Worm (Caenorhabditis elegans) whole organism, L1 larva: Measurements from ENCODE around the gene smrd-1.

Experiments used
- C04F5.9 ChIP-seq: sonication (generic microtip); optimal IDR thresholded peaks from 2 replicates; lab custom pipeline; 2016; ENCODE audit warnings: missing genetic modification characterization, missing compliant biosample characterization
- Y116A8C.19 ChIP-seq: sonication (generic microtip); optimal IDR thresholded peaks from 2 replicates; lab custom pipeline; 2016; ENCODE audit warnings: missing compliant biosample characterization, missing genetic modification characterization, borderline replicate concordance
- aha-1 ChIP-seq: fragments of 150-350 bp; optimal IDR thresholded peaks from 2 replicates; lab custom pipeline; 2014; ENCODE audit warnings: missing biosample characterization, missing genetic modification characterization
- alr-1 ChIP-seq: fragments of 200-800 bp; sonication (Bioruptor generic); optimal IDR thresholded peaks from 2 replicates; lab custom pipeline; 2018; ENCODE audit warnings: borderline replicate concordance, mild to moderate bottlenecking, missing genetic modification characterization, missing compliant biosample characterization
- aly-2 ChIP-seq: fragments of 150-350 bp; optimal IDR thresholded peaks from 2 replicates; lab custom pipeline; 2014; ENCODE audit warnings: missing biosample characterization, missing genetic modification characterization
- ama-1 ChIP-seq: fragments of 150-350 bp; optimal IDR thresholded peaks from 2 replicates; lab custom pipeline; 2014
- ceh-88 ChIP-seq: fragments of 200-800 bp; sonication (Bioruptor generic); IDR thresholded peaks from 2 replicates; pipeline ENCODE4 v1.3.6; 2022; ENCODE audit warnings: missing genetic modification characterization, missing compliant biosample characterization
- ceh-90 ChIP-seq: sonication (generic microtip); optimal IDR thresholded peaks from 2 replicates; lab custom pipeline; 2016; ENCODE audit warnings: missing genetic modification characterization, missing compliant biosample characterization
- ces-1 ChIP-seq: fragments of 150-350 bp; optimal IDR thresholded peaks from 2 replicates; lab custom pipeline; 2014; ENCODE audit warnings: missing biosample characterization, missing genetic modification reagents, missing genetic modification characterization
- dpl-1 ChIP-seq, 3 experiments: fragments of 150-350 bp in 2 of 3; sonication (generic microtip) in 1 of 3; optimal IDR thresholded peaks; 2 replicates each; lab custom pipeline; 2014 to 2017; ENCODE audit warnings: missing biosample characterization in 3 of 3, missing genetic modification characterization in 3 of 3, missing genetic modification reagents in 3 of 3
- dsc-1 ChIP-seq: sonication (generic microtip); optimal IDR thresholded peaks from 2 replicates; lab custom pipeline; 2016; ENCODE audit warnings: mild to moderate bottlenecking, missing genetic modification characterization, missing compliant biosample characterization
- efl-3 ChIP-seq: fragments of 200-800 bp; sonication (Bioruptor generic); optimal IDR thresholded peaks from 2 replicates; lab custom pipeline; 2018; ENCODE audit warnings: mild to moderate bottlenecking, missing genetic modification characterization, missing compliant biosample characterization
- egl-27 ChIP-seq, 2 experiments: fragments of 150-350 bp in 1 of 2; sonication (generic microtip); optimal IDR thresholded peaks; 3 replicates each; lab custom pipeline; 2017 to 2018; ENCODE audit warnings: missing biosample characterization in 2 of 2, missing genetic modification characterization in 2 of 2, missing genetic modification reagents in 2 of 2
- elt-2 ChIP-seq: sonication (generic microtip); optimal IDR thresholded peaks from 2 replicates; lab custom pipeline; 2016; ENCODE audit warnings: missing genetic modification characterization, mild to moderate bottlenecking, inconsistent platforms, missing compliant biosample characterization, missing genetic modification reagents
- elt-3 ChIP-seq, 6 experiments: fragments of 150-350 bp in 1 of 6; sonication (generic microtip); optimal IDR thresholded peaks; 2 replicates each; lab custom pipeline; 2017 to 2018; ENCODE audit warnings: missing biosample characterization in 6 of 6, missing genetic modification characterization in 6 of 6, inconsistent platforms in 1 of 6
- fkh-10 ChIP-seq: sonication (generic microtip); optimal IDR thresholded peaks from 2 replicates; lab custom pipeline; 2017; ENCODE audit warnings: missing biosample characterization, missing genetic modification reagents, missing genetic modification characterization
- fkh-4 ChIP-seq: sonication (generic microtip); optimal IDR thresholded peaks from 2 replicates; lab custom pipeline; 2016; ENCODE audit warnings: missing compliant biosample characterization, missing genetic modification characterization, borderline replicate concordance
- fkh-8 ChIP-seq: sonication (generic microtip); optimal IDR thresholded peaks from 2 replicates; lab custom pipeline; 2016; ENCODE audit warnings: mild to moderate bottlenecking, missing genetic modification characterization, missing compliant biosample characterization
- fos-1 ChIP-seq: fragments of 150-350 bp; optimal IDR thresholded peaks from 2 replicates; lab custom pipeline; 2014; ENCODE audit warnings: missing biosample characterization, missing genetic modification characterization
- hlh-17 ChIP-seq: fragments of 200-800 bp; sonication (Bioruptor generic); optimal IDR thresholded peaks from 2 replicates; lab custom pipeline; 2018; ENCODE audit warnings: missing genetic modification characterization, mild to moderate bottlenecking, missing compliant biosample characterization, moderate library complexity, borderline replicate concordance
- hlh-4 ChIP-seq: sonication (generic microtip); optimal IDR thresholded peaks from 2 replicates; lab custom pipeline; 2016; ENCODE audit warnings: mild to moderate bottlenecking, missing genetic modification characterization, missing compliant biosample characterization
- hpl-2 ChIP-seq: fragments of 150-350 bp; optimal IDR thresholded peaks from 2 replicates; lab custom pipeline; 2014; ENCODE audit warnings: missing biosample characterization, missing genetic modification reagents, missing genetic modification characterization
- irx-1 ChIP-seq: sonication (generic microtip); optimal IDR thresholded peaks from 2 replicates; lab custom pipeline; 2016; ENCODE audit warnings: missing genetic modification characterization, missing compliant biosample characterization
- lin-13 ChIP-seq: fragments of 150-350 bp; optimal IDR thresholded peaks from 2 replicates; lab custom pipeline; 2014; ENCODE audit warnings: missing biosample characterization, missing genetic modification reagents, missing genetic modification characterization
- lin-14 ChIP-seq: fragments of 200-800 bp; sonication (Bioruptor generic); optimal IDR thresholded peaks from 2 replicates; lab custom pipeline; 2018; ENCODE audit warnings: mild to moderate bottlenecking, missing genetic modification characterization, moderate library complexity, missing compliant biosample characterization
- lin-15B ChIP-seq: fragments of 150-350 bp; sonication (generic microtip); optimal IDR thresholded peaks from 3 replicates; lab custom pipeline; 2014; ENCODE audit warnings: missing biosample characterization, missing genetic modification characterization
- lin-35 ChIP-seq, 2 experiments: fragments of 150-350 bp; optimal IDR thresholded peaks; 2 replicates each; lab custom pipeline; 2014; ENCODE audit warnings: missing biosample characterization in 2 of 2, missing genetic modification characterization in 2 of 2, missing genetic modification reagents in 2 of 2
- mdl-1 ChIP-seq, 2 experiments: fragments of 150-350 bp; optimal IDR thresholded peaks; 2 replicates each; lab custom pipeline; 2014 to 2017; ENCODE audit warnings: missing biosample characterization in 2 of 2, missing genetic modification characterization in 2 of 2, inconsistent platforms in 1 of 2
- mef-2 ChIP-seq: fragments of 150-350 bp; optimal IDR thresholded peaks from 2 replicates; lab custom pipeline; 2014; ENCODE audit warnings: missing biosample characterization, missing genetic modification characterization
- mep-1 ChIP-seq: fragments of 150-350 bp; optimal IDR thresholded peaks from 2 replicates; lab custom pipeline; 2014; ENCODE audit warnings: missing biosample characterization, missing genetic modification characterization
- nhr-19 ChIP-seq: fragments of 200-800 bp; sonication (Bioruptor generic); conservative IDR thresholded peaks from 2 replicates; pipeline ENCODE4 v1.3.6; 2022; ENCODE audit warnings: missing genetic modification characterization, missing compliant biosample characterization
- nhr-20 ChIP-seq: sonication (generic microtip); optimal IDR thresholded peaks from 2 replicates; lab custom pipeline; 2016; ENCODE audit warnings: mild to moderate bottlenecking, missing genetic modification characterization, missing compliant biosample characterization
- nhr-47 ChIP-seq: sonication (generic microtip); optimal IDR thresholded peaks from 2 replicates; lab custom pipeline; 2016; ENCODE audit warnings: mild to moderate bottlenecking, missing genetic modification characterization, moderate library complexity, missing compliant biosample characterization
- nhr-76 ChIP-seq: sonication (generic microtip); optimal IDR thresholded peaks from 2 replicates; lab custom pipeline; 2017; ENCODE audit warnings: missing biosample characterization, missing genetic modification characterization
- nhr-77 ChIP-seq: fragments of 150-350 bp; optimal IDR thresholded peaks from 2 replicates; lab custom pipeline; 2014; ENCODE audit warnings: missing biosample characterization, missing genetic modification characterization
- nhr-85 ChIP-seq: sonication (generic microtip); peaks from one replicate; lab custom pipeline; 2016; ENCODE audit warnings: missing genetic modification characterization, inconsistent platforms, missing compliant biosample characterization
- nhr-90 ChIP-seq: sonication (generic microtip); optimal IDR thresholded peaks from 2 replicates; lab custom pipeline; 2016; ENCODE audit warnings: mild to moderate bottlenecking, missing genetic modification characterization, missing compliant biosample characterization; ENCODE audit not compliant: poor library complexity
- rnt-1 ChIP-seq: sonication (generic microtip); optimal IDR thresholded peaks from 2 replicates; lab custom pipeline; 2016; ENCODE audit warnings: mild to moderate bottlenecking, missing genetic modification characterization, moderate library complexity, missing compliant biosample characterization
- snpc-4 ChIP-seq: fragments of 150-350 bp; optimal IDR thresholded peaks from 2 replicates; lab custom pipeline; 2014; ENCODE audit warnings: missing biosample characterization, missing genetic modification characterization
- snu-23 ChIP-seq: sonication (generic microtip); optimal IDR thresholded peaks from 2 replicates; lab custom pipeline; 2016; ENCODE audit warnings: missing genetic modification characterization, missing compliant biosample characterization
- sox-4 ChIP-seq: sonication (generic microtip); optimal IDR thresholded peaks from 2 replicates; lab custom pipeline; 2016; ENCODE audit warnings: missing genetic modification characterization, missing compliant biosample characterization
- sup-37 ChIP-seq: fragments of 200-800 bp; sonication (Bioruptor generic); optimal IDR thresholded peaks from 2 replicates; lab custom pipeline; 2018; ENCODE audit warnings: mild to moderate bottlenecking, missing genetic modification characterization, missing compliant biosample characterization
- tbx-2 ChIP-seq: sonication (generic microtip); optimal IDR thresholded peaks from 2 replicates; lab custom pipeline; 2016; ENCODE audit warnings: missing genetic modification characterization, missing compliant biosample characterization
- tlp-1 ChIP-seq: fragments of 150-350 bp; optimal IDR thresholded peaks from 2 replicates; lab custom pipeline; 2014; ENCODE audit warnings: missing biosample characterization, missing genetic modification characterization
- unc-86 ChIP-seq: sonication (generic microtip); optimal IDR thresholded peaks from 2 replicates; lab custom pipeline; 2016; ENCODE audit warnings: missing genetic modification characterization, missing compliant biosample characterization
- unc-98 ChIP-seq: fragments of 200-800 bp; sonication (Bioruptor generic); IDR thresholded peaks from 2 replicates; pipeline ENCODE4 v1.3.6; 2022; ENCODE audit warnings: missing genetic modification characterization, missing compliant biosample characterization
- vab-15 ChIP-seq: sonication (generic microtip); optimal IDR thresholded peaks from 2 replicates; lab custom pipeline; 2017; ENCODE audit warnings: missing genotype, mild to moderate bottlenecking, missing genetic modification characterization, missing compliant biosample characterization
- xbp-1 ChIP-seq: sonication (generic microtip); optimal IDR thresholded peaks from 2 replicates; lab custom pipeline; 2016; ENCODE audit warnings: missing genetic modification characterization, missing compliant biosample characterization
- zag-1 ChIP-seq: fragments of 150-350 bp; optimal IDR thresholded peaks from 2 replicates; lab custom pipeline; 2014; ENCODE audit warnings: missing biosample characterization, missing genetic modification characterization
- zip-4 ChIP-seq: fragments of 200-800 bp; sonication (Bioruptor generic); optimal IDR thresholded peaks from 2 replicates; lab custom pipeline; 2018; ENCODE audit warnings: mild to moderate bottlenecking, missing genetic modification characterization, moderate library complexity, missing compliant biosample characterization
- ztf-11 ChIP-seq, 2 experiments: sonication (generic microtip); optimal IDR thresholded peaks; 2 replicates each; lab custom pipeline; 2016 to 2017; ENCODE audit warnings: missing genetic modification characterization in 2 of 2, missing biosample characterization in 1 of 2, missing compliant biosample characterization in 1 of 2

smrd-1 gene

DNA sequence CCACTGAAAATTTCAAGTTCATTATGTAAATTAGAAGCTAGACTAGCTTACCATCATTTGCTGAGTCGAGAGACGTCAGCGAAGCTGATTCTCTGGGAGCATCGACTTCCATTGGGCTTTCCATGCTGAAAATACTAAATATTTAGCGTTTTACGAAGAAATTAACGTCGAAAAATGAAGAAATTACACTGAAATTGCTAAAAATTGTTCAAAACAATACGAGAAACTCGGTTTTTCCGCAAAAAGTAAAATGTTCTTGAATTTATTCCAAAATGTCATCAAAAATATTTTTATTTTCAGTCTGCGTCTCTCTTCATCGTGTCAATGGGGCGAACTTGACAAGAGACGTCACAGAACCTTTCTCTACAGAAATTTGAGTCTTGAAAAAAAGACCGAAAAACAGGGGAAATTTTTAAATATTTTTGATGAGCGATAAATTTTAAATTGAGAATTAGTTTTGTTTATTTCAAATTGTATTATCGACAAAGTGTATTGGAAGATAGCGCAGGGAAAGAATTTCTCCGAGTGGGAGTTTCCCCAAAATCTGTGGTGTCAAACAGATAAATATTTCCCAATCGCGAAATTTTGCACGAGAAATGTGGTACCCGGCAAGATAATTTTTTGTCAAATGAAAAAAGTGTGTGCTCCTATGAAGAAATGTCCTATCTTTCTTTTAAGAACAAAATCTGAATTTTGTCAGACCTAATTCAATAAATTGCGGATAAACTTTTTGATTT lies 24.8 kb upstream of the smrd-1 start, which contains the start of gene ecps-1 (continued):
- TF ChIP-seq hlh-17 (GFP tag; lab: Kevin White, UChicago): no peak
- no peak for TF ChIP-seq hlh-4 (tag; lab: Kevin White, UChicago)
- peak; percentile 92 for TF ChIP-seq nhr-85 (tag; lab: Kevin White, UChicago)
- TF ChIP-seq tlp-1 (tag; lab: Kevin White, UChicago): no peak
- TF ChIP-seq dpl-1 (GFP tag; optimal IDR thresholded peaks at IDR 0.05; lab: Kevin White, UChicago): peak; percentile 72 to 84 (median 83)
- peak; percentile 78 for TF ChIP-seq fkh-10 (GFP tag; lab: Kevin White, UChicago)
- peak; percentile 90 for TF ChIP-seq ceh-88 (GFP tag; lab: Robert Waterston, UW)
- TF ChIP-seq lin-14 (GFP tag; lab: Kevin White, UChicago): peak; percentile 95
- peak; percentile 86 for TF ChIP-seq hpl-2 (GFP tag; lab: Kevin White, UChicago)
- TF ChIP-seq tbx-2 (tag; lab: Kevin White, UChicago): peak; percentile 92
- peak; percentile 98 for TF ChIP-seq rnt-1 (tag; lab: Kevin White, UChicago)
- no peak for TF ChIP-seq alr-1
- TF ChIP-seq fos-1 (tag; lab: Kevin White, UChicago): peak; percentile 88
- TF ChIP-seq irx-1 (tag; lab: Kevin White, UChicago): peak; percentile 76
- peak; percentile 61 for TF ChIP-seq elt-2
- TF ChIP-seq egl-27 (tag; optimal IDR thresholded peaks at IDR 0.05; lab: Kevin White, UChicago): peak in 1 of 2 experiments; percentile 22
- TF ChIP-seq aha-1 (tag; lab: Kevin White, UChicago): no peak
- no peak for TF ChIP-seq mef-2
- peak; percentile 94 for TF ChIP-seq nhr-47 (tag; lab: Kevin White, UChicago)
- peak; percentile 21 for TF ChIP-seq Y116A8C.19
- peak; percentile 79 for TF ChIP-seq nhr-77
- TF ChIP-seq snpc-4 (tag; lab: Kevin White, UChicago): peak; percentile 50
- no peak for TF ChIP-seq zag-1 (tag; lab: Kevin White, UChicago)
- peak; percentile 95 for TF ChIP-seq fkh-8 (tag; lab: Kevin White, UChicago)
- peak; percentile 96 for TF ChIP-seq mep-1 (tag; lab: Kevin White, UChicago)
- TF ChIP-seq lin-15B (tag; lab: Kevin White, UChicago): peak; percentile 93
- peak; percentile 81 to 90 for TF ChIP-seq lin-35 (GFP tag; optimal IDR thresholded peaks at IDR 0.05; lab: Kevin White, UChicago)
- peak; percentile 77 for TF ChIP-seq ceh-90 (tag; lab: Kevin White, UChicago)
- peak; percentile 81 for TF ChIP-seq C04F5.9 (tag; lab: Kevin White, UChicago)
- no peak for TF ChIP-seq ces-1 (GFP tag; lab: Kevin White, UChicago)
- peak; percentile 1 for TF ChIP-seq vab-15
- no peak for TF ChIP-seq nhr-76 (tag; lab: Kevin White, UChicago)
- TF ChIP-seq nhr-20 (tag; lab: Kevin White, UChicago): peak; percentile 92
- peak; percentile 80 for TF ChIP-seq dsc-1 (tag; lab: Kevin White, UChicago)
- TF ChIP-seq zip-4 (GFP tag; lab: Kevin White, UChicago): peak; percentile 70
- TF ChIP-seq nhr-90 (tag; lab: Kevin White, UChicago): peak; percentile 96
- TF ChIP-seq mdl-1 (tag; optimal IDR thresholded peaks at IDR 0.05; lab: Kevin White, UChicago): peak in 1 of 2 experiments; percentile 47
- TF ChIP-seq unc-98 (GFP tag; lab: Robert Waterston, UW): peak; percentile 96
- TF ChIP-seq efl-3 (GFP tag; lab: Kevin White, UChicago): no peak
- TF ChIP-seq xbp-1 (tag; lab: Kevin White, UChicago): peak; percentile 92
- peak in 1 of 2 experiments; percentile 95 for TF ChIP-seq ztf-11 (tag; optimal IDR thresholded peaks at IDR 0.05; lab: Kevin White, UChicago)
- TF ChIP-seq nhr-19 (GFP tag; lab: Robert Waterston, UW): peak; percentile 89
- peak in 2 of 6 experiments; percentile 72 to 93 for TF ChIP-seq elt-3 (tag; optimal IDR thresholded peaks at IDR 0.05; lab: Kevin White, UChicago)
- TF ChIP-seq sup-37 (GFP tag; lab: Kevin White, UChicago): peak; percentile 50
- TF ChIP-seq snu-23 (GFP tag; lab: Kevin White, UChicago): peak; percentile 94
- TF ChIP-seq lin-13 (GFP tag; lab: Kevin White, UChicago): peak; percentile 83
- TF ChIP-seq fkh-4: peak; percentile 76
- peak; percentile 89 for TF ChIP-seq aly-2
- peak; percentile 87 for TF ChIP-seq unc-86 (tag; lab: Kevin White, UChicago)
- TF ChIP-seq sox-4 (tag; lab: Kevin White, UChicago): peak; percentile 91
- no peak for TF ChIP-seq ama-1 (lab: Kevin White, UChicago)
